Worm (Caenorhabditis elegans) whole organism, L2 larva: Measurements from ENCODE around the gene gfi-1.

Experiments
- ZK546.5 ChIP-seq: sonication (generic microtip); optimal IDR thresholded peaks from 2 replicates; lab custom pipeline; 2017; ENCODE audit warnings: missing biosample characterization, missing genetic modification characterization
- nhr-10 ChIP-seq: sonication (generic microtip); optimal IDR thresholded peaks from 2 replicates; lab custom pipeline; 2017; ENCODE audit warnings: missing biosample characterization, missing genetic modification characterization
- sma-9 ChIP-seq, 2 experiments: fragments of 150-350 bp in 1 of 2; sonication (generic microtip) in 1 of 2; optimal IDR thresholded peaks; 2 replicates each; lab custom pipeline; 2014 to 2016; ENCODE audit warnings: missing genetic modification characterization in 2 of 2, mild to moderate bottlenecking in 1 of 2, missing biosample characterization in 1 of 2, missing compliant biosample characterization in 1 of 2, missing genetic modification reagents in 1 of 2, moderate library complexity in 1 of 2
- snpc-4 ChIP-seq: fragments of 150-350 bp; optimal IDR thresholded peaks from 2 replicates; lab custom pipeline; 2014; ENCODE audit warnings: missing biosample characterization, missing genetic modification characterization

ce11 chrV:6358709-6359108 is 41.0 kb downstream of the gfi-1 start:
- TF ChIP-seq nhr-10 (tag; lab: Kevin White, UChicago) = no peak
- TF ChIP-seq sma-9 (GFP tag; optimal IDR thresholded peaks at IDR 0.05; lab: Kevin White, UChicago) = no peak
- no peak for TF ChIP-seq sma-9 (tag; optimal IDR thresholded peaks at IDR 0.05; lab: Kevin White, UChicago)
- no peak for TF ChIP-seq snpc-4 (tag; lab: Kevin White, UChicago)
- no peak for TF ChIP-seq ZK546.5 (tag; lab: Kevin White, UChicago)
